Fruit fly (Drosophila melanogaster): ENCODE data around the gene CG32856.
A peak's percentile ranks its signal among the peaks of the same experiment; 100 is the strongest.

CG32856 gene

dm6 chr3R:15965169-15965568 is at the start of gene CG32856, which contains the start of gene Rbf2 (continued):
- TF ChIP-seq CG6254 (GFP tag; optimal IDR thresholded peaks at IDR 0.05) (peak; percentile 20), ara (GFP tag; IDR thresholded peaks at IDR 0.05) (no peak), Vsx1 (GFP tag; optimal IDR thresholded peaks at IDR 0.05) (no peak), pan (optimal IDR thresholded peaks at IDR 0.05) (no peak), pan (GFP tag; optimal IDR thresholded peaks at IDR 0.05 in 1 of 2, IDR thresholded peaks at IDR 0.05 in 1 of 2) (no peak), br (optimal IDR thresholded peaks at IDR 0.05) (no peak), CG16863 (GFP tag; optimal IDR thresholded peaks at IDR 0.05) (peak; percentile 75), ssp (GFP tag; IDR thresholded peaks at IDR 0.05) (peak; percentile 31), otp (GFP tag; IDR thresholded peaks at IDR 0.05) (no peak; the same call in 2 of the 3 replicates), TFAM (GFP tag; optimal IDR thresholded peaks at IDR 0.05) (no peak), CG7357 (GFP tag; IDR thresholded peaks at IDR 0.05) (0 out of 3 replicates have a peak, but pooled peaks have one; percentile 16), fru (optimal IDR thresholded peaks at IDR 0.05) (no peak), CkIIα-i1 (GFP tag; IDR thresholded peaks at IDR 0.05) (no peak), tup (GFP tag; optimal IDR thresholded peaks at IDR 0.05) (peak; percentile 57), CG7786 (GFP tag; optimal IDR thresholded peaks at IDR 0.05) (peak; percentile 84), grn (GFP tag; optimal IDR thresholded peaks at IDR 0.05) (no peak), maf-S (GFP tag; optimal IDR thresholded peaks at IDR 0.05) (peak; percentile 74), bowl (GFP tag; IDR thresholded peaks at IDR 0.05) (0 out of 2 replicates have a peak, but pooled peaks have one; percentile 31), CG11696 (GFP tag; IDR thresholded peaks at IDR 0.05) (no peak), CG12659 (GFP tag; optimal IDR thresholded peaks at IDR 0.05) (peak; percentile 90), CG15514 (GFP tag; optimal IDR thresholded peaks at IDR 0.05) (peak; percentile 59), CG6765 (GFP tag; optimal IDR thresholded peaks at IDR 0.05) (peak; percentile 50), CG6175 (GFP tag; IDR thresholded peaks at IDR 0.05) (no peak), CG1647 (GFP tag; optimal IDR thresholded peaks at IDR 0.05) (peak; percentile 39), salm (tag; optimal IDR thresholded peaks at IDR 0.05) (peak; percentile 75), CG1603 (tag; optimal IDR thresholded peaks at IDR 0.05) (peak; percentile 87), Dbx (GFP tag; IDR thresholded peaks at IDR 0.05) (peak; percentile 66), CG14667 (GFP tag; IDR thresholded peaks at IDR 0.05) (no peak; the same call in 1 of the 2 replicates), CG5245 (GFP tag; optimal IDR thresholded peaks at IDR 0.05) (no peak), CG8924 (tag; optimal IDR thresholded peaks at IDR 0.05) (peak; percentile 79), CG18262 (tag; optimal IDR thresholded peaks at IDR 0.05) (peak; percentile 73), Trl (optimal IDR thresholded peaks at IDR 0.05) (no peak), Trl (GFP tag; optimal IDR thresholded peaks at IDR 0.05) (peak; percentile 54), CG34422 (GFP tag; IDR thresholded peaks at IDR 0.05) (peak; percentile 34; the same call in 1 of the 3 replicates), Camta (GFP tag; optimal IDR thresholded peaks at IDR 0.05) (peak; percentile 81), CG9797 (GFP tag; optimal IDR thresholded peaks at IDR 0.05) (peak; percentile 2), Xrp1 (GFP tag; IDR thresholded peaks at IDR 0.05) (peak; percentile 40; the same call in 1 of the 2 replicates), Nf-YA (GFP tag; IDR thresholded peaks at IDR 0.05) (no peak), ci (GFP tag; IDR thresholded peaks at IDR 0.05) (no peak; the same call in 2 of the 3 replicates), cas (GFP tag; IDR thresholded peaks at IDR 0.05) (peak; percentile 50; the same call in 1 of the 2 replicates), CG17802 (tag; optimal IDR thresholded peaks at IDR 0.05) (peak; percentile 77), inv (GFP tag; IDR thresholded peaks at IDR 0.05; ENCODE audit: partially characterized antibody) (peak; percentile 62), CG2712 (tag; optimal IDR thresholded peaks at IDR 0.05) (peak; percentile 52), C15 (GFP tag; IDR thresholded peaks at IDR 0.05) (no peak), rib (GFP tag; IDR thresholded peaks at IDR 0.05) (no peak), CG13894 (tag; optimal IDR thresholded peaks at IDR 0.05) (peak; percentile 82), nau (GFP tag; optimal IDR thresholded peaks at IDR 0.05) (no peak), vfl (GFP tag; optimal IDR thresholded peaks at IDR 0.05) (peak; percentile 82), insv (GFP tag; optimal IDR thresholded peaks at IDR 0.05) (peak in 1 of 2 experiments; percentile 39), knrl (GFP tag; IDR thresholded peaks at IDR 0.05; ENCODE audit: partially characterized antibody) (peak; percentile 78), CG17361 (GFP tag; IDR thresholded peaks at IDR 0.05) (peak; percentile 65), hb (GFP tag; IDR thresholded peaks at IDR 0.05; ENCODE audit: partially characterized antibody) (peak; percentile 89), p53 (GFP tag; optimal IDR thresholded peaks at IDR 0.05) (no peak)

Data from whole organism, embryonic.